Fruit fly (Drosophila melanogaster) whole organism, embryonic: ENCODE measurements around the gene Gen.
A peak's percentile ranks its signal among the peaks of the same experiment; 100 is the strongest.

Experiments
- Adf1 ChIP-seq: fragments of 200-800 bp; sonication (Bioruptor generic); IDR thresholded peaks from 2 replicates; pipeline ENCODE4 v1.3.6; 2022; ENCODE audit warnings: missing biosample characterization, missing genetic modification characterization
- Atf-2 ChIP-seq: fragments of 200-800 bp; sonication (Bioruptor generic); optimal IDR thresholded peaks from 2 replicates; lab custom pipeline; 2016; ENCODE audit warnings: missing biosample characterization, missing genetic modification characterization
- B-H2 ChIP-seq: fragments of 200-800 bp; sonication (Bioruptor generic); optimal IDR thresholded peaks from 2 replicates; lab custom pipeline; 2018; ENCODE audit warnings: missing biosample characterization, mild to moderate bottlenecking, missing genetic modification characterization
- Blimp-1 ChIP-seq: fragments of 200-800 bp; sonication (Bioruptor generic); optimal IDR thresholded peaks from 3 replicates; lab custom pipeline; 2018; ENCODE audit warnings: missing biosample characterization, missing genetic modification characterization, mild to moderate bottlenecking, moderate library complexity, missing genetic modification reagents
- Bteb2 ChIP-seq: fragments of 200-800 bp; sonication (Bioruptor generic); optimal IDR thresholded peaks from 2 replicates; lab custom pipeline; 2016; ENCODE audit warnings: missing biosample characterization, missing genetic modification characterization
- CG10209 ChIP-seq: fragments of 200-800 bp; sonication (Bioruptor generic); optimal IDR thresholded peaks from 3 replicates; lab custom pipeline; 2017; ENCODE audit warnings: missing biosample characterization, mild to moderate bottlenecking, missing genetic modification characterization, missing genetic modification reagents
- CG10543 ChIP-seq: fragments of 200-800 bp; sonication (Bioruptor generic); optimal IDR thresholded peaks from 3 replicates; lab custom pipeline; 2017; ENCODE audit warnings: missing biosample characterization, mild to moderate bottlenecking, missing genetic modification characterization, moderate library complexity
- CG14050 ChIP-seq: fragments of 200-800 bp; sonication (Bioruptor generic); IDR thresholded peaks from 3 replicates; pipeline ENCODE4 v1.3.6; 2022; ENCODE audit warnings: missing biosample characterization, missing genetic modification characterization
- CG15479 ChIP-seq: fragments of 200-800 bp; sonication (Bioruptor generic); optimal IDR thresholded peaks from 3 replicates; lab custom pipeline; 2019; ENCODE audit warnings: missing biosample characterization, mild to moderate bottlenecking, missing genetic modification characterization, moderate library complexity
- CG16813 ChIP-seq: fragments of 200-800 bp; sonication (Bioruptor generic); IDR thresholded peaks from 3 replicates; pipeline ENCODE4 v1.3.6; 2022; ENCODE audit warnings: missing biosample characterization, missing genetic modification characterization; ENCODE audit not compliant: partially characterized antibody
- CG16863 ChIP-seq: fragments of 200-800 bp; sonication (Bioruptor generic); optimal IDR thresholded peaks from 3 replicates; lab custom pipeline; 2016; ENCODE audit warnings: missing biosample characterization, missing genetic modification characterization
- CG1792 ChIP-seq: fragments of 200-800 bp; sonication (Bioruptor generic); optimal IDR thresholded peaks from 2 replicates; lab custom pipeline; 2016; ENCODE audit warnings: missing biosample characterization, missing genetic modification characterization
- CG2712 ChIP-seq: fragments of 200-800 bp; optimal IDR thresholded peaks from 3 replicates; lab custom pipeline; 2019; ENCODE audit warnings: missing biosample characterization, mild to moderate bottlenecking, missing genetic modification characterization, moderate library complexity
- CG2889 ChIP-seq: fragments of 200-800 bp; sonication (Bioruptor generic); IDR thresholded peaks from 3 replicates; pipeline ENCODE4 v1.3.6; 2022; ENCODE audit warnings: missing biosample characterization, missing genetic modification characterization
- CG31388 ChIP-seq: fragments of 200-800 bp; sonication (Bioruptor generic); optimal IDR thresholded peaks from 2 replicates; lab custom pipeline; 2016; ENCODE audit warnings: missing biosample characterization, missing genetic modification characterization
- CG43689 ChIP-seq: fragments of 200-800 bp; sonication (Bioruptor generic); IDR thresholded peaks from 2 replicates; pipeline ENCODE4 v1.3.6; 2022; ENCODE audit warnings: missing biosample characterization, missing genetic modification characterization
- CG4424 ChIP-seq: fragments of 200-800 bp; sonication (Bioruptor generic); optimal IDR thresholded peaks from 3 replicates; lab custom pipeline; 2016; ENCODE audit warnings: missing biosample characterization, missing genetic modification characterization
- CG6765 ChIP-seq: fragments of 200-800 bp; sonication (Bioruptor generic); optimal IDR thresholded peaks from 3 replicates; lab custom pipeline; 2017; ENCODE audit warnings: missing biosample characterization, mild to moderate bottlenecking, missing genetic modification characterization
- CG7987 ChIP-seq: fragments of 200-800 bp; sonication (Bioruptor generic); optimal IDR thresholded peaks from 2 replicates; lab custom pipeline; 2018; ENCODE audit warnings: missing biosample characterization, mild to moderate bottlenecking, missing genetic modification characterization, moderate library complexity
- CG8290 ChIP-seq, 3 experiments: fragments of 200-800 bp; sonication (Bioruptor generic); optimal IDR thresholded peaks; 2 replicates each; lab custom pipeline; 2016 to 2019; ENCODE audit warnings: missing biosample characterization in 3 of 3, missing genetic modification characterization in 3 of 3, mild to moderate bottlenecking in 2 of 3, moderate library complexity in 1 of 3
- CG9797 ChIP-seq: fragments of 200-800 bp; sonication (Bioruptor generic); optimal IDR thresholded peaks from 3 replicates; lab custom pipeline; 2018; ENCODE audit warnings: missing biosample characterization, mild to moderate bottlenecking, missing genetic modification characterization
- D ChIP-seq, 2 experiments: fragments of 200-800 bp in 1 of 2; fragments of >200 bp in 1 of 2; sonication (Bioruptor generic) in 1 of 2; optimal IDR thresholded peaks; 2 replicates in 1 of 2; 3 replicates in 1 of 2; lab custom pipeline; 2017; ENCODE audit warnings: mild to moderate bottlenecking in 1 of 2, missing biosample characterization in 1 of 2, missing genetic modification characterization in 1 of 2, missing genetic modification reagents in 1 of 2
- Dp ChIP-seq: fragments of 200-800 bp; sonication (Bioruptor generic); optimal IDR thresholded peaks from 2 replicates; lab custom pipeline; 2018; ENCODE audit warnings: missing biosample characterization, mild to moderate bottlenecking, missing genetic modification characterization, moderate library complexity
- Ets65A ChIP-seq: fragments of 200-800 bp; sonication (Bioruptor generic); peaks from one replicate; lab custom pipeline; 2016; ENCODE audit warnings: missing biosample characterization, missing genetic modification characterization
- Gug ChIP-seq: fragments of 200-800 bp; sonication (Bioruptor generic); IDR thresholded peaks from 4 replicates; pipeline ENCODE4 v1.3.6; 2022; ENCODE audit warnings: missing biosample characterization, missing genetic modification characterization
- H2.0 ChIP-seq: fragments of 200-800 bp; sonication (Bioruptor generic); IDR thresholded peaks from 2 replicates; pipeline ENCODE4 v1.3.6; 2022; ENCODE audit warnings: missing biosample characterization, missing genetic modification characterization
- HLHmδ ChIP-seq: fragments of 200-800 bp; sonication (Bioruptor generic); optimal IDR thresholded peaks from 2 replicates; lab custom pipeline; 2018; ENCODE audit warnings: missing biosample characterization, mild to moderate bottlenecking, missing genetic modification characterization, moderate library complexity
- Nf-YC ChIP-seq: fragments of 200-800 bp; optimal IDR thresholded peaks from 3 replicates; lab custom pipeline; 2019; ENCODE audit warnings: missing biosample characterization, mild to moderate bottlenecking, missing genetic modification characterization, moderate library complexity
- Optix ChIP-seq: fragments of 200-800 bp; sonication (Bioruptor generic); IDR thresholded peaks from 3 replicates; pipeline ENCODE4 v1.3.6; 2022; ENCODE audit warnings: missing biosample characterization, missing genetic modification characterization
- Sox102F ChIP-seq: fragments of 200-800 bp; sonication (Bioruptor generic); optimal IDR thresholded peaks from 2 replicates; lab custom pipeline; 2018; ENCODE audit warnings: missing biosample characterization, mild to moderate bottlenecking, missing genetic modification characterization, moderate library complexity
- Usf ChIP-seq: fragments of 200-800 bp; sonication (Bioruptor generic); optimal IDR thresholded peaks from 2 replicates; lab custom pipeline; 2017; ENCODE audit warnings: missing genotype, missing biosample characterization, missing genetic modification characterization
- bowl ChIP-seq: fragments of 200-800 bp; sonication (Bioruptor generic); IDR thresholded peaks from 2 replicates; pipeline ENCODE4 v1.3.6; 2022; ENCODE audit warnings: missing biosample characterization, missing genetic modification characterization
- cad ChIP-seq: fragments of >200 bp; optimal IDR thresholded peaks from 2 replicates; lab custom pipeline; 2017; ENCODE audit warnings: missing biosample characterization, missing genetic modification characterization
- cas ChIP-seq: fragments of 200-800 bp; sonication (Bioruptor generic); IDR thresholded peaks from 2 replicates; pipeline ENCODE4 v1.3.6; 2022; ENCODE audit warnings: missing biosample characterization, missing genetic modification characterization
- chinmo ChIP-seq: fragments of 200-800 bp; sonication (Bioruptor generic); IDR thresholded peaks from 4 replicates; pipeline ENCODE4 v1.3.6; 2022; ENCODE audit warnings: missing biosample characterization, missing genetic modification characterization; ENCODE audit not compliant: partially characterized antibody
- dati ChIP-seq: fragments of 200-800 bp; sonication (Bioruptor generic); IDR thresholded peaks from 2 replicates; pipeline ENCODE4 v1.3.6; 2022; ENCODE audit warnings: missing biosample characterization, missing genetic modification characterization
- en ChIP-seq: fragments of 200-800 bp; sonication (Bioruptor generic); optimal IDR thresholded peaks from 2 replicates; lab custom pipeline; 2016; ENCODE audit warnings: missing biosample characterization, missing genetic modification characterization
- gce ChIP-seq: fragments of 200-800 bp; sonication (Bioruptor generic); IDR thresholded peaks from 3 replicates; pipeline ENCODE4 v1.3.6; 2022; ENCODE audit warnings: missing biosample characterization, missing genetic modification characterization
- hb ChIP-seq: fragments of 200-800 bp; sonication (Bioruptor generic); IDR thresholded peaks from 3 replicates; pipeline ENCODE4 v1.3.6; 2022; ENCODE audit warnings: missing biosample characterization, missing genetic modification characterization; ENCODE audit not compliant: partially characterized antibody
- inv ChIP-seq: fragments of 200-800 bp; sonication (Bioruptor generic); IDR thresholded peaks from 2 replicates; pipeline ENCODE4 v1.3.6; 2022; ENCODE audit warnings: missing biosample characterization, missing genetic modification characterization; ENCODE audit not compliant: partially characterized antibody
- lola ChIP-seq, 3 experiments: fragments of >200 bp in 2 of 3; fragments of 200-800 bp in 1 of 3; sonication (Bioruptor generic) in 1 of 3; optimal IDR thresholded peaks; 2 replicates each; lab custom pipeline; 2017 to 2019; ENCODE audit warnings: missing biosample characterization in 3 of 3, missing genetic modification characterization in 3 of 3, mild to moderate bottlenecking in 1 of 3, moderate library complexity in 1 of 3
- luna ChIP-seq: fragments of 200-800 bp; sonication (Bioruptor generic); optimal IDR thresholded peaks from 2 replicates; lab custom pipeline; 2016; ENCODE audit warnings: missing biosample characterization, missing genetic modification characterization
- oc ChIP-seq: fragments of 200-800 bp; sonication (Bioruptor generic); optimal IDR thresholded peaks from 2 replicates; lab custom pipeline; 2018; ENCODE audit warnings: missing biosample characterization, mild to moderate bottlenecking, missing genetic modification characterization, moderate library complexity
- p53 ChIP-seq: fragments of 200-800 bp; sonication (Bioruptor generic); optimal IDR thresholded peaks from 2 replicates; lab custom pipeline; 2016; ENCODE audit warnings: missing biosample characterization, missing genetic modification characterization
- psq ChIP-seq: fragments of 200-800 bp; sonication (Bioruptor generic); optimal IDR thresholded peaks from 2 replicates; lab custom pipeline; 2017; ENCODE audit warnings: missing biosample characterization, missing genetic modification characterization
- sd ChIP-seq: fragments of 200-800 bp; sonication (Bioruptor generic); optimal IDR thresholded peaks from 3 replicates; lab custom pipeline; 2018; ENCODE audit warnings: missing biosample characterization, mild to moderate bottlenecking, missing genetic modification characterization, moderate library complexity
- trh ChIP-seq: fragments of 200-800 bp; sonication (Bioruptor generic); optimal IDR thresholded peaks from 2 replicates; lab custom pipeline; 2016; ENCODE audit warnings: missing biosample characterization, missing genetic modification characterization
- ttk ChIP-seq: fragments of 200-800 bp; sonication (Bioruptor generic); IDR thresholded peaks from 2 replicates; pipeline ENCODE4 v2.1.2; 2022; ENCODE audit warnings: missing biosample characterization, missing genetic modification characterization
- unc-4 ChIP-seq: fragments of 200-800 bp; sonication (Bioruptor generic); IDR thresholded peaks from 2 replicates; pipeline ENCODE4 v1.3.6; 2022; ENCODE audit warnings: missing biosample characterization, missing genetic modification characterization; ENCODE audit not compliant: partially characterized antibody
- usp ChIP-seq: fragments of >200 bp; optimal IDR thresholded peaks from 2 replicates; lab custom pipeline; 2017; ENCODE audit warnings: missing biosample characterization, missing genetic modification characterization

Gene Gen

dm6 chr3L:5187572-5187934 is 35.4 kb upstream of the Gen start (continued):
- no peak for TF ChIP-seq CG7987
- no peak for TF ChIP-seq CG9797 (GFP tag; lab: Kevin White, UChicago)
- TF ChIP-seq CG1792 (GFP tag; lab: Kevin White, UChicago) = no peak
- TF ChIP-seq unc-4 (GFP tag; lab: Robert Waterston, UW) = no peak
- TF ChIP-seq CG4424 = peak; percentile 69
- TF ChIP-seq CG8290 (GFP tag; optimal IDR thresholded peaks at IDR 0.05; lab: Kevin White, UChicago) = no peak
- peak in 1 of 2 experiments; percentile 65 for TF ChIP-seq CG8290 (tag; optimal IDR thresholded peaks at IDR 0.05; lab: Kevin White, UChicago)
- TF ChIP-seq Bteb2 (GFP tag; lab: Kevin White, UChicago) = peak; percentile 2
- TF ChIP-seq CG2889 (GFP tag; lab: Robert Waterston, UW) = no peak; the same call in 2 of the 3 replicates
- TF ChIP-seq CG43689 (GFP tag; lab: Robert Waterston, UW) = peak; percentile 22; the same call in 1 of the 2 replicates
- TF ChIP-seq chinmo (GFP tag; lab: Robert Waterston, UW) = no peak
- TF ChIP-seq Usf (GFP tag; lab: Kevin White, UChicago) = peak; percentile 20
- TF ChIP-seq Ets65A (GFP tag; lab: Kevin White, UChicago) = no peak
- peak in 1 of 3 experiments; percentile 62 for TF ChIP-seq lola (GFP tag; optimal IDR thresholded peaks at IDR 0.05; lab: Kevin White, UChicago)
- no peak for TF ChIP-seq Nf-YC (tag; lab: Kevin White, UChicago)
- no peak for TF ChIP-seq CG16813 (GFP tag; lab: Robert Waterston, UW)
- TF ChIP-seq oc (tag; lab: Kevin White, UChicago) = no peak
- TF ChIP-seq inv = no peak
- TF ChIP-seq CG6765 = no peak
- TF ChIP-seq cad (GFP tag; lab: Kevin White, UChicago) = no peak
- TF ChIP-seq CG10543 (GFP tag; lab: Kevin White, UChicago) = no peak
- TF ChIP-seq hb (GFP tag; lab: Robert Waterston, UW) = no peak
- no peak for TF ChIP-seq trh (GFP tag; lab: Kevin White, UChicago)
- TF ChIP-seq p53 (GFP tag; lab: Kevin White, UChicago) = no peak
- TF ChIP-seq HLHmδ (GFP tag; lab: Kevin White, UChicago) = no peak
- TF ChIP-seq Gug (GFP tag; lab: Robert Waterston, UW) = 0 out of 4 replicates have a peak, but pooled peaks have one; percentile 5
- no peak for TF ChIP-seq Optix
- peak; percentile 83 for TF ChIP-seq CG2712 (tag; lab: Kevin White, UChicago)
- no peak for TF ChIP-seq Dp (GFP tag; lab: Kevin White, UChicago)
- TF ChIP-seq sd (tag; lab: Kevin White, UChicago) = no peak
- no peak for TF ChIP-seq CG15479 (GFP tag; lab: Kevin White, UChicago)
- TF ChIP-seq gce (GFP tag; lab: Robert Waterston, UW) = 0 out of 3 replicates have a peak, but pooled peaks have one; percentile 37
- peak; percentile 28 for TF ChIP-seq CG10209
- TF ChIP-seq Atf-2 (GFP tag; lab: Kevin White, UChicago) = no peak
- TF ChIP-seq usp (GFP tag; lab: Kevin White, UChicago) = no peak
- TF ChIP-seq CG14050 (GFP tag; lab: Robert Waterston, UW) = no peak
- no peak for TF ChIP-seq bowl (GFP tag; lab: Robert Waterston, UW)
- peak; percentile 80 for TF ChIP-seq Sox102F
- TF ChIP-seq B-H2 (GFP tag; lab: Kevin White, UChicago) = no peak
- TF ChIP-seq dati = peak; percentile 66
- peak; percentile 1 for TF ChIP-seq en
- peak; percentile 48 for TF ChIP-seq CG16863 (GFP tag; lab: Kevin White, UChicago)
- TF ChIP-seq cas (GFP tag; lab: Robert Waterston, UW) = no peak
- TF ChIP-seq Adf1 = no peak
- no peak for TF ChIP-seq CG31388
- TF ChIP-seq psq = no peak
- TF ChIP-seq Blimp-1 (GFP tag; lab: Kevin White, UChicago) = peak; percentile 77
- TF ChIP-seq luna (GFP tag; lab: Kevin White, UChicago) = no peak
- TF ChIP-seq H2.0 (GFP tag; lab: Robert Waterston, UW) = peak; percentile 66
- no peak for TF ChIP-seq D (optimal IDR thresholded peaks at IDR 0.05; lab: Kevin White, UChicago)
- peak; percentile 25 for TF ChIP-seq D (GFP tag; optimal IDR thresholded peaks at IDR 0.05; lab: Kevin White, UChicago)
- TF ChIP-seq ttk = peak; percentile 42; the same call in 1 of the 2 replicates
